Worm (Caenorhabditis elegans): ENCODE data around the gene F58F9.9.

DNA sequence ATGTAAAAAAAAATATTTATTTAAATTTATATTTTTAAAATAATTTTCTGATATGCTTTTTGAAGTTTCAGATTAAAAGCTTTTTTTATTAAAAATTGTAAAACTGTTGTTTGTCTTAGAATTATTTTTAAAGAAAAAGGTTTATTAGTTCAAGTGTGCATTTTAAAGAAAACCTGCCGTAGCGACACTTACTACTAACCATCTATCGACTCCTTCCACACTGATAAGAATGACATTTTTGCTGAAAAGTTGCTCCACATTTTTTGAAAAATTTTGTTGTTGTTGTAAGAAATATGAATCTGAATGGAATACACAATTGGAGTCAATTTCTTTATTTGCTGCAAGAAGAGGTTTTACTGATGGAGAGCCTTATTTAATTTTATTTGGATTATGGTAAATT is 12.1 kb upstream of the F58F9.9 start, which contains the start of gene C49A9.1:
- TF ChIP-seq nhr-237 (tag; optimal IDR thresholded peaks at IDR 0.05) (no peak), snpc-4 (tag; optimal IDR thresholded peaks at IDR 0.05) (no peak), nhr-43 (tag; optimal IDR thresholded peaks at IDR 0.05; ENCODE audit: poor library complexity, severe bottlenecking) (no peak), fkh-2 (tag; optimal IDR thresholded peaks at IDR 0.05) (no peak), hmg-11 (tag; optimal IDR thresholded peaks at IDR 0.05) (no peak), nhr-77 (tag; optimal IDR thresholded peaks at IDR 0.05) (no peak)
